Worm (Caenorhabditis elegans) whole organism, L1 larva: Measurements from ENCODE around the gene F01F1.3.

Source experiments
- C04F5.9 ChIP-seq: sonication (generic microtip); optimal IDR thresholded peaks from 2 replicates; lab custom pipeline; 2016; ENCODE audit warnings: missing genetic modification characterization, missing compliant biosample characterization
- fos-1 ChIP-seq: fragments of 150-350 bp; optimal IDR thresholded peaks from 2 replicates; lab custom pipeline; 2014; ENCODE audit warnings: missing biosample characterization, missing genetic modification characterization
- lin-39 ChIP-seq: fragments of 150-350 bp; optimal IDR thresholded peaks from 2 replicates; lab custom pipeline; 2014; ENCODE audit warnings: missing biosample characterization, missing genetic modification reagents, missing genetic modification characterization
- nhr-237 ChIP-seq: fragments of 150-350 bp; optimal IDR thresholded peaks from 2 replicates; lab custom pipeline; 2014; ENCODE audit warnings: missing biosample characterization, missing genetic modification characterization
- rnt-1 ChIP-seq: sonication (generic microtip); optimal IDR thresholded peaks from 2 replicates; lab custom pipeline; 2016; ENCODE audit warnings: mild to moderate bottlenecking, missing genetic modification characterization, moderate library complexity, missing compliant biosample characterization

DNA sequence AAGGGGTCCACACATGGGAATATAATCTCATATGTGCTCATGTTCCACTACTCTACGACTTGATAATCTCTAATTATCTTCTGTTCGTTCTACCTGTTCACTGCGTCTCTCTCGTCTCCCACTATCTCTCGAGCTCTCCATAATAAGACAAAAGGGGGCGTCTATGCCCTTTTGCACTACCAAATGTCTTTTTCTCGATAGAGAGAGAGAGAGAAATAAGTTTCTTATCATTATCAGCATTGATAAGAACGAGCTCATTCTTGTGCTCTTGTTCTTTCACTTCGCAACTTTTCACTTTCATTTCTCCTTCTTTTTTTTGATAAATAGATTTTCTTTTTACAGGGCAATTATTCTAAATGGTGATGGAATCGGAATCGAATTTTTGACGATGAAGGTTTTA, 44.2 kb downstream of the F01F1.3 start:
- TF ChIP-seq fos-1 (tag; lab: Kevin White, UChicago) = no peak
- no peak for TF ChIP-seq C04F5.9
- no peak for TF ChIP-seq rnt-1 (tag; lab: Kevin White, UChicago)
- no peak for TF ChIP-seq lin-39
- TF ChIP-seq nhr-237 (tag; lab: Kevin White, UChicago) = no peak
